Worm (Caenorhabditis elegans) whole organism, L1 larva: ENCODE results near the gene Y82E9BR.14.

ENCODE experiments used
- C04F5.9 ChIP-seq: sonication (generic microtip); optimal IDR thresholded peaks from 2 replicates; lab custom pipeline; 2016; ENCODE audit warnings: missing genetic modification characterization, missing compliant biosample characterization
- C34B4.2 ChIP-seq: sonication (generic microtip); optimal IDR thresholded peaks from 2 replicates; lab custom pipeline; 2017; ENCODE audit warnings: mild to moderate bottlenecking, missing genetic modification characterization, missing compliant biosample characterization
- Y116A8C.19 ChIP-seq: sonication (generic microtip); optimal IDR thresholded peaks from 2 replicates; lab custom pipeline; 2016; ENCODE audit warnings: missing compliant biosample characterization, missing genetic modification characterization, borderline replicate concordance
- alr-1 ChIP-seq: fragments of 200-800 bp; sonication (Bioruptor generic); optimal IDR thresholded peaks from 2 replicates; lab custom pipeline; 2018; ENCODE audit warnings: borderline replicate concordance, mild to moderate bottlenecking, missing genetic modification characterization, missing compliant biosample characterization
- aly-2 ChIP-seq: fragments of 150-350 bp; optimal IDR thresholded peaks from 2 replicates; lab custom pipeline; 2014; ENCODE audit warnings: missing biosample characterization, missing genetic modification characterization
- ama-1 ChIP-seq: fragments of 150-350 bp; optimal IDR thresholded peaks from 2 replicates; lab custom pipeline; 2014
- ceh-8 ChIP-seq: fragments of 200-800 bp; sonication (Bioruptor generic); optimal IDR thresholded peaks from 2 replicates; lab custom pipeline; 2018; ENCODE audit warnings: mild to moderate bottlenecking, missing genetic modification characterization, moderate library complexity, missing compliant biosample characterization
- ceh-88 ChIP-seq: fragments of 200-800 bp; sonication (Bioruptor generic); IDR thresholded peaks from 2 replicates; pipeline ENCODE4 v1.3.6; 2022; ENCODE audit warnings: missing genetic modification characterization, missing compliant biosample characterization
- ces-1 ChIP-seq: fragments of 150-350 bp; optimal IDR thresholded peaks from 2 replicates; lab custom pipeline; 2014; ENCODE audit warnings: missing biosample characterization, missing genetic modification reagents, missing genetic modification characterization
- efl-3 ChIP-seq: fragments of 200-800 bp; sonication (Bioruptor generic); optimal IDR thresholded peaks from 2 replicates; lab custom pipeline; 2018; ENCODE audit warnings: mild to moderate bottlenecking, missing genetic modification characterization, missing compliant biosample characterization
- egl-13 ChIP-seq: sonication (generic microtip); optimal IDR thresholded peaks from 2 replicates; lab custom pipeline; 2016; ENCODE audit warnings: missing genotype, missing genetic modification reagents, missing genetic modification characterization, missing compliant biosample characterization
- egl-27 ChIP-seq, 2 experiments: fragments of 150-350 bp in 1 of 2; sonication (generic microtip); optimal IDR thresholded peaks; 3 replicates each; lab custom pipeline; 2017 to 2018; ENCODE audit warnings: missing biosample characterization in 2 of 2, missing genetic modification characterization in 2 of 2, missing genetic modification reagents in 2 of 2
- elt-2 ChIP-seq: sonication (generic microtip); optimal IDR thresholded peaks from 2 replicates; lab custom pipeline; 2016; ENCODE audit warnings: missing genetic modification characterization, mild to moderate bottlenecking, inconsistent platforms, missing compliant biosample characterization, missing genetic modification reagents
- elt-3 ChIP-seq, 6 experiments: fragments of 150-350 bp in 1 of 6; sonication (generic microtip); optimal IDR thresholded peaks; 2 replicates each; lab custom pipeline; 2017 to 2018; ENCODE audit warnings: missing biosample characterization in 6 of 6, missing genetic modification characterization in 6 of 6, inconsistent platforms in 1 of 6
- ets-5 ChIP-seq: fragments of 200-800 bp; sonication (Bioruptor generic); IDR thresholded peaks from 2 replicates; pipeline ENCODE4 v1.3.6; 2022; ENCODE audit warnings: missing genetic modification characterization, missing compliant biosample characterization
- fkh-10 ChIP-seq: sonication (generic microtip); optimal IDR thresholded peaks from 2 replicates; lab custom pipeline; 2017; ENCODE audit warnings: missing biosample characterization, missing genetic modification reagents, missing genetic modification characterization
- fkh-4 ChIP-seq: sonication (generic microtip); optimal IDR thresholded peaks from 2 replicates; lab custom pipeline; 2016; ENCODE audit warnings: missing compliant biosample characterization, missing genetic modification characterization, borderline replicate concordance
- fkh-8 ChIP-seq: sonication (generic microtip); optimal IDR thresholded peaks from 2 replicates; lab custom pipeline; 2016; ENCODE audit warnings: mild to moderate bottlenecking, missing genetic modification characterization, missing compliant biosample characterization
- grh-1 ChIP-seq: fragments of 200-800 bp; sonication (Bioruptor generic); IDR thresholded peaks from 2 replicates; pipeline ENCODE4 v1.3.6; 2022; ENCODE audit warnings: missing genetic modification reagents, missing genetic modification characterization, missing compliant biosample characterization
- hlh-4 ChIP-seq: sonication (generic microtip); optimal IDR thresholded peaks from 2 replicates; lab custom pipeline; 2016; ENCODE audit warnings: mild to moderate bottlenecking, missing genetic modification characterization, missing compliant biosample characterization
- isw-1 ChIP-seq: fragments of 200-800 bp; sonication (Bioruptor generic); IDR thresholded peaks from 2 replicates; pipeline ENCODE4 v1.3.6; 2022; ENCODE audit warnings: missing genetic modification characterization, missing compliant biosample characterization
- jun-1 ChIP-seq: fragments of 150-350 bp; optimal IDR thresholded peaks from 2 replicates; lab custom pipeline; 2014; ENCODE audit warnings: missing biosample characterization, missing genetic modification reagents, missing genetic modification characterization
- lin-13 ChIP-seq: fragments of 150-350 bp; optimal IDR thresholded peaks from 2 replicates; lab custom pipeline; 2014; ENCODE audit warnings: missing biosample characterization, missing genetic modification reagents, missing genetic modification characterization
- lin-14 ChIP-seq: fragments of 200-800 bp; sonication (Bioruptor generic); optimal IDR thresholded peaks from 2 replicates; lab custom pipeline; 2018; ENCODE audit warnings: mild to moderate bottlenecking, missing genetic modification characterization, moderate library complexity, missing compliant biosample characterization
- lin-15B ChIP-seq: fragments of 150-350 bp; sonication (generic microtip); optimal IDR thresholded peaks from 3 replicates; lab custom pipeline; 2014; ENCODE audit warnings: missing biosample characterization, missing genetic modification characterization
- lin-35 ChIP-seq, 2 experiments: fragments of 150-350 bp; optimal IDR thresholded peaks; 2 replicates each; lab custom pipeline; 2014; ENCODE audit warnings: missing biosample characterization in 2 of 2, missing genetic modification characterization in 2 of 2, missing genetic modification reagents in 2 of 2
- lir-3 ChIP-seq: sonication (generic microtip); optimal IDR thresholded peaks from 2 replicates; lab custom pipeline; 2016; ENCODE audit warnings: mild to moderate bottlenecking, missing genetic modification characterization, moderate library complexity, missing compliant biosample characterization; ENCODE audit not compliant: poor library complexity
- lsy-2 ChIP-seq, 2 experiments: fragments of 150-350 bp; optimal IDR thresholded peaks; 2 replicates each; lab custom pipeline; 2014; ENCODE audit warnings: missing biosample characterization in 2 of 2, missing genetic modification characterization in 2 of 2
- mdl-1 ChIP-seq, 2 experiments: fragments of 150-350 bp; optimal IDR thresholded peaks; 2 replicates each; lab custom pipeline; 2014 to 2017; ENCODE audit warnings: missing biosample characterization in 2 of 2, missing genetic modification characterization in 2 of 2, inconsistent platforms in 1 of 2
- mef-2 ChIP-seq: fragments of 150-350 bp; optimal IDR thresholded peaks from 2 replicates; lab custom pipeline; 2014; ENCODE audit warnings: missing biosample characterization, missing genetic modification characterization
- mep-1 ChIP-seq: fragments of 150-350 bp; optimal IDR thresholded peaks from 2 replicates; lab custom pipeline; 2014; ENCODE audit warnings: missing biosample characterization, missing genetic modification characterization
- nhr-11 ChIP-seq: fragments of 150-350 bp; optimal IDR thresholded peaks from 2 replicates; lab custom pipeline; 2014; ENCODE audit warnings: missing biosample characterization, missing genetic modification characterization
- nhr-12 ChIP-seq: sonication (generic microtip); optimal IDR thresholded peaks from 2 replicates; lab custom pipeline; 2017; ENCODE audit warnings: missing biosample characterization, missing genetic modification characterization
- nhr-20 ChIP-seq: sonication (generic microtip); optimal IDR thresholded peaks from 2 replicates; lab custom pipeline; 2016; ENCODE audit warnings: mild to moderate bottlenecking, missing genetic modification characterization, missing compliant biosample characterization
- nhr-237 ChIP-seq: fragments of 150-350 bp; optimal IDR thresholded peaks from 2 replicates; lab custom pipeline; 2014; ENCODE audit warnings: missing biosample characterization, missing genetic modification characterization
- nhr-71 ChIP-seq: sonication (generic microtip); optimal IDR thresholded peaks from 2 replicates; lab custom pipeline; 2016; ENCODE audit warnings: mild to moderate bottlenecking, missing genetic modification characterization, moderate library complexity, missing compliant biosample characterization
- nhr-76 ChIP-seq: sonication (generic microtip); optimal IDR thresholded peaks from 2 replicates; lab custom pipeline; 2017; ENCODE audit warnings: missing biosample characterization, missing genetic modification characterization
- nhr-77 ChIP-seq: fragments of 150-350 bp; optimal IDR thresholded peaks from 2 replicates; lab custom pipeline; 2014; ENCODE audit warnings: missing biosample characterization, missing genetic modification characterization
- nhr-84 ChIP-seq: sonication (generic microtip); optimal IDR thresholded peaks from 2 replicates; lab custom pipeline; 2017; ENCODE audit warnings: missing biosample characterization, missing genetic modification characterization
- pax-3 ChIP-seq: fragments of 200-800 bp; sonication (Bioruptor generic); optimal IDR thresholded peaks from 2 replicates; lab custom pipeline; 2018; ENCODE audit warnings: mild to moderate bottlenecking, missing genetic modification characterization, moderate library complexity, missing compliant biosample characterization
- pqm-1 ChIP-seq: sonication (generic microtip); optimal IDR thresholded peaks from 3 replicates; lab custom pipeline; 2017; ENCODE audit warnings: missing biosample characterization, missing genetic modification characterization
- skn-1 ChIP-seq: fragments of 150-350 bp; optimal IDR thresholded peaks from 2 replicates; lab custom pipeline; 2014; ENCODE audit warnings: missing biosample characterization, missing genetic modification characterization
- tbx-2 ChIP-seq: sonication (generic microtip); optimal IDR thresholded peaks from 2 replicates; lab custom pipeline; 2016; ENCODE audit warnings: missing genetic modification characterization, missing compliant biosample characterization
- unc-62 ChIP-seq: fragments of 150-350 bp; optimal IDR thresholded peaks from 2 replicates; lab custom pipeline; 2014; ENCODE audit warnings: missing biosample characterization, missing genetic modification reagents, missing genetic modification characterization
- unc-86 ChIP-seq: sonication (generic microtip); optimal IDR thresholded peaks from 2 replicates; lab custom pipeline; 2016; ENCODE audit warnings: missing genetic modification characterization, missing compliant biosample characterization
- xbp-1 ChIP-seq: sonication (generic microtip); optimal IDR thresholded peaks from 2 replicates; lab custom pipeline; 2016; ENCODE audit warnings: missing genetic modification characterization, missing compliant biosample characterization
- zip-4 ChIP-seq: fragments of 200-800 bp; sonication (Bioruptor generic); optimal IDR thresholded peaks from 2 replicates; lab custom pipeline; 2018; ENCODE audit warnings: mild to moderate bottlenecking, missing genetic modification characterization, moderate library complexity, missing compliant biosample characterization
- ztf-11 ChIP-seq, 2 experiments: sonication (generic microtip); optimal IDR thresholded peaks; 2 replicates each; lab custom pipeline; 2016 to 2017; ENCODE audit warnings: missing genetic modification characterization in 2 of 2, missing biosample characterization in 1 of 2, missing compliant biosample characterization in 1 of 2
- ztf-4 ChIP-seq: fragments of 150-350 bp; optimal IDR thresholded peaks from 2 replicates; lab custom pipeline; 2014; ENCODE audit warnings: missing biosample characterization, missing genetic modification characterization

The Y82E9BR.14 gene

DNA sequence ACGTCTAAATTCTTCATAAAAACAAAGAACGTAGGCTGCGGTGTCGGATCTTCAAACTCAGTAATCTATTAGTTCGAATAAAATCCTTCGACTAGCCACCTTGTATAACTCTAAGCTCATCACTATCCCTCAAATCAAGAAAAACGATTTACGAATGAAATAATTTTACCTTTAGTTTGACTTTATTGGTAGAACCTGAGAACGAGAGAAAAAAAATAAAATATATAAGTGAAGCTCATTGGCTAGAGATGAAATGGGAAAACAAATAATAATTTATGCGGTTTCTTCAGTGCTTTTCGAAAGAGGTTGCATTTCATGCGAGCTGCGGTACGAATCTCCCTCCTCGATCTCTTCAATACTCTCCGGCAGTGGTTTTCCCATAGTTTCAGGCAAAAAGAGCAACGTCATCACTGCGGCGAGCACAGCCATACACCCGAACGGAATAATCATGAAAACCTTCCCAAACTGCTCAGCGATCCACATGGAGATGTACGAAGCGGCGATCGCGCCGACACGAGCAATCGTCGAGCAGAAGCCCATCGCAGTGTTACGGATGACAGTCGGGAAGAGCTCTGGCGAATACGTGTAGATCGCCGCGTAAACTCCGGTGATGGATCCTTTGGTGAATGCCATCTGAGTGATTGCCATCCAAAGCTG, 5.9 kb upstream of the Y82E9BR.14 start (continued):
- TF ChIP-seq lin-15B (tag; lab: Kevin White, UChicago) (no peak), mef-2 (tag; lab: Kevin White, UChicago) (no peak), pqm-1 (tag; lab: Kevin White, UChicago) (no peak), nhr-11 (tag; lab: Kevin White, UChicago) (peak; percentile 35), efl-3 (GFP tag; lab: Kevin White, UChicago) (no peak), nhr-12 (no peak), lir-3 (no peak), aly-2 (tag; lab: Kevin White, UChicago) (peak; percentile 91), jun-1 (no peak), egl-13 (tag; lab: Kevin White, UChicago) (no peak), egl-27 (tag; optimal IDR thresholded peaks at IDR 0.05; lab: Kevin White, UChicago) (no peak), ztf-4 (tag; lab: Kevin White, UChicago) (peak; percentile 85), skn-1 (tag; lab: Kevin White, UChicago) (no peak), nhr-77 (peak; percentile 25), nhr-20 (tag; lab: Kevin White, UChicago) (peak; percentile 50), Y116A8C.19 (tag; lab: Kevin White, UChicago) (no peak), elt-2 (tag; lab: Kevin White, UChicago) (peak; percentile 62), unc-86 (tag; lab: Kevin White, UChicago) (no peak), zip-4 (GFP tag; lab: Kevin White, UChicago) (peak; percentile 33), unc-62 (no peak), fkh-10 (no peak), ceh-8 (GFP tag; lab: Kevin White, UChicago) (no peak), nhr-237 (tag; lab: Kevin White, UChicago) (no peak), lin-14 (GFP tag; lab: Kevin White, UChicago) (peak; percentile 36), nhr-84 (tag; lab: Kevin White, UChicago) (no peak), mdl-1 (tag; optimal IDR thresholded peaks at IDR 0.05; lab: Kevin White, UChicago) (no peak), alr-1 (tag; lab: Kevin White, UChicago) (no peak), xbp-1 (peak; percentile 33), C04F5.9 (tag; lab: Kevin White, UChicago) (peak; percentile 28), ceh-88 (GFP tag; lab: Robert Waterston, UW) (peak; percentile 49), hlh-4 (tag; lab: Kevin White, UChicago) (no peak), nhr-71 (tag; lab: Kevin White, UChicago) (peak; percentile 81), fkh-8 (tag; lab: Kevin White, UChicago) (no peak), C34B4.2 (tag; lab: Kevin White, UChicago) (no peak), pax-3 (peak; percentile 76), ama-1 (lab: Kevin White, UChicago) (peak; percentile 84), lin-35 (GFP tag; optimal IDR thresholded peaks at IDR 0.05; lab: Kevin White, UChicago) (peak in 1 of 2 experiments; percentile 20), fkh-4 (no peak), nhr-76 (tag; lab: Kevin White, UChicago) (no peak), ztf-11 (tag; optimal IDR thresholded peaks at IDR 0.05; lab: Kevin White, UChicago) (no peak), tbx-2 (tag; lab: Kevin White, UChicago) (peak; percentile 25), isw-1 (GFP tag; lab: Robert Waterston, UW) (no peak), elt-3 (tag; optimal IDR thresholded peaks at IDR 0.05; lab: Kevin White, UChicago) (peak in 2 of 6 experiments; percentile 6 to 15), ces-1 (GFP tag; lab: Kevin White, UChicago) (no peak), mep-1 (tag; lab: Kevin White, UChicago) (no peak), grh-1 (peak; percentile 48; the same call in 1 of the 2 replicates), lin-13 (GFP tag; lab: Kevin White, UChicago) (peak; percentile 31), ets-5 (GFP tag; lab: Robert Waterston, UW) (no peak), lsy-2 (tag; optimal IDR thresholded peaks at IDR 0.05; lab: Kevin White, UChicago) (peak; percentile 53 to 68)
